Worm (Caenorhabditis elegans) whole organism, mixed stage, embryonic: Measurements from ENCODE around the gene rme-6.

Experiments used
- M03D4.4 ChIP-seq: sonication (generic microtip); optimal IDR thresholded peaks from 2 replicates; lab custom pipeline; 2017; ENCODE audit warnings: mild to moderate bottlenecking, missing genetic modification characterization, missing compliant biosample characterization
- blmp-1 ChIP-seq: fragments of 150-350 bp; optimal IDR thresholded peaks from 2 replicates; lab custom pipeline; 2014; ENCODE audit warnings: missing biosample characterization, missing genetic modification characterization
- ces-1 ChIP-seq: fragments of 150-350 bp; optimal IDR thresholded peaks from 2 replicates; lab custom pipeline; 2014; ENCODE audit warnings: missing biosample characterization, missing genetic modification reagents, missing genetic modification characterization
- elt-3 ChIP-seq: fragments of 150-350 bp; optimal IDR thresholded peaks from 2 replicates; lab custom pipeline; 2014; ENCODE audit warnings: missing biosample characterization, missing genetic modification characterization
- lin-13 ChIP-seq: fragments of 150-350 bp; optimal IDR thresholded peaks from 2 replicates; lab custom pipeline; 2014; ENCODE audit warnings: missing biosample characterization, missing genetic modification characterization
- nhr-76 ChIP-seq: sonication (generic microtip); optimal IDR thresholded peaks from 2 replicates; lab custom pipeline; 2017; ENCODE audit warnings: missing biosample characterization, missing genetic modification characterization
- snpc-4 ChIP-seq: fragments of 150-350 bp; optimal IDR thresholded peaks from 2 replicates; lab custom pipeline; 2014; ENCODE audit warnings: missing biosample characterization, missing genetic modification characterization

ce11 chrX:1111603-1112002 lies 14.7 kb downstream of the rme-6 start, which contains the start of gene C05D9.3:
- TF ChIP-seq snpc-4 (tag; lab: Kevin White, UChicago) (no peak), nhr-76 (tag; lab: Kevin White, UChicago) (no peak), ces-1 (GFP tag; lab: Kevin White, UChicago) (no peak), lin-13 (tag; lab: Kevin White, UChicago) (no peak), blmp-1 (no peak), M03D4.4 (tag; lab: Kevin White, UChicago) (no peak), elt-3 (tag; lab: Kevin White, UChicago) (no peak)
